Worm (Caenorhabditis elegans): ENCODE data around the gene spig-5.

ce11 chrV:14316525-14316924 is 8.3 kb downstream of the spig-5 start, which contains the start of gene F47B8.2:
- TF ChIP-seq fos-1 (tag; optimal IDR thresholded peaks at IDR 0.05), result no peak
- no peak for TF ChIP-seq ama-1 (optimal IDR thresholded peaks at IDR 0.05)
- no peak for TF ChIP-seq zag-1 (tag; optimal IDR thresholded peaks at IDR 0.05)
- TF ChIP-seq nhr-90 (tag; optimal IDR thresholded peaks at IDR 0.05; ENCODE audit: poor library complexity), result no peak
- no peak for TF ChIP-seq lin-14 (GFP tag; optimal IDR thresholded peaks at IDR 0.05)
- no peak for TF ChIP-seq snu-23 (GFP tag; optimal IDR thresholded peaks at IDR 0.05)
- no peak for TF ChIP-seq elt-3 (tag; optimal IDR thresholded peaks at IDR 0.05)
- TF ChIP-seq ztf-4 (tag; optimal IDR thresholded peaks at IDR 0.05), result no peak
- TF ChIP-seq mep-1 (tag; optimal IDR thresholded peaks at IDR 0.05), result no peak
